Fruit fly (Drosophila melanogaster) whole organism, pupa: ENCODE results near the gene prage.

ENCODE experiments used
- CG10348 ChIP-seq: fragments of 200-800 bp; sonication (Bioruptor generic); IDR thresholded peaks from 2 replicates; pipeline ENCODE4 v1.3.6; 2022; ENCODE audit warnings: missing biosample characterization, missing genetic modification characterization
- CG12605 ChIP-seq: fragments of 200-800 bp; sonication (Bioruptor generic); IDR thresholded peaks from 2 replicates; pipeline ENCODE4 v1.3.6; 2022; ENCODE audit warnings: missing biosample characterization, missing genetic modification characterization
- CG13204 ChIP-seq: fragments of 200-800 bp; sonication (Bioruptor generic); optimal IDR thresholded peaks from 2 replicates; lab custom pipeline; 2018; ENCODE audit warnings: missing biosample characterization, mild to moderate bottlenecking, missing genetic modification characterization, moderate library complexity
- CG14655 ChIP-seq: fragments of 200-800 bp; sonication (Bioruptor generic); optimal IDR thresholded peaks from 3 replicates; lab custom pipeline; 2017; ENCODE audit warnings: mild to moderate bottlenecking, missing biosample characterization, missing genetic modification reagents, missing genetic modification characterization
- CG15710 ChIP-seq: fragments of 200-800 bp; sonication (Bioruptor generic); optimal IDR thresholded peaks from 2 replicates; lab custom pipeline; 2018; ENCODE audit warnings: missing biosample characterization, mild to moderate bottlenecking, missing genetic modification characterization, moderate library complexity
- CG17806 ChIP-seq: fragments of 200-800 bp; sonication (Bioruptor generic); optimal IDR thresholded peaks from 2 replicates; lab custom pipeline; 2018; ENCODE audit warnings: missing biosample characterization, mild to moderate bottlenecking, missing genetic modification characterization, moderate library complexity
- CG32121 ChIP-seq: fragments of 200-800 bp; sonication (Bioruptor generic); IDR thresholded peaks from 2 replicates; pipeline ENCODE4 v1.3.6; 2022; ENCODE audit warnings: missing biosample characterization, missing genetic modification characterization
- CG34367 ChIP-seq: fragments of 200-800 bp; sonication (Bioruptor generic); optimal IDR thresholded peaks from 2 replicates; lab custom pipeline; 2018; ENCODE audit warnings: missing biosample characterization, mild to moderate bottlenecking, missing genetic modification characterization
- CG4496 ChIP-seq: fragments of 200-800 bp; sonication (Bioruptor generic); IDR thresholded peaks from 3 replicates; pipeline ENCODE4 v1.3.6; 2022; ENCODE audit warnings: missing biosample characterization, missing genetic modification characterization
- CG8159 ChIP-seq: fragments of 200-800 bp; sonication (Bioruptor generic); optimal IDR thresholded peaks from 3 replicates; lab custom pipeline; 2018; ENCODE audit warnings: missing biosample characterization, mild to moderate bottlenecking, missing genetic modification characterization, moderate library complexity
- CG8301 ChIP-seq: fragments of 200-800 bp; sonication (Bioruptor generic); optimal IDR thresholded peaks from 2 replicates; lab custom pipeline; 2018; ENCODE audit warnings: missing biosample characterization, mild to moderate bottlenecking, missing genetic modification characterization
- CG9948 ChIP-seq: fragments of 200-800 bp; sonication (Bioruptor generic); optimal IDR thresholded peaks from 2 replicates; lab custom pipeline; 2018; ENCODE audit warnings: missing biosample characterization, mild to moderate bottlenecking, missing genetic modification characterization, moderate library complexity
- D1 ChIP-seq: fragments of 200-800 bp; sonication (Bioruptor generic); optimal IDR thresholded peaks from 2 replicates; lab custom pipeline; 2018; ENCODE audit warnings: missing biosample characterization, mild to moderate bottlenecking, missing genetic modification characterization, moderate library complexity
- EcR ChIP-seq: fragments of 200-800 bp; sonication (Bioruptor generic); optimal IDR thresholded peaks from 3 replicates; lab custom pipeline; 2019; ENCODE audit warnings: missing biosample characterization, missing genetic modification characterization, mild to moderate bottlenecking, moderate library complexity, missing genetic modification reagents
- Ets98B ChIP-seq: fragments of 200-800 bp; sonication (Bioruptor generic); IDR thresholded peaks from 2 replicates; pipeline ENCODE4 v1.3.6; 2022; ENCODE audit warnings: missing biosample characterization, missing genetic modification characterization
- Pif1A ChIP-seq: fragments of 200-800 bp; sonication (Bioruptor generic); optimal IDR thresholded peaks from 3 replicates; lab custom pipeline; 2016; ENCODE audit warnings: missing biosample characterization, missing genetic modification characterization
- Pif1B ChIP-seq: fragments of 200-800 bp; sonication (Bioruptor generic); optimal IDR thresholded peaks from 3 replicates; lab custom pipeline; 2016; ENCODE audit warnings: missing biosample characterization, missing genetic modification characterization
- Snoo ChIP-seq: fragments of 200-800 bp; sonication (Bioruptor generic); optimal IDR thresholded peaks from 3 replicates; lab custom pipeline; 2017; ENCODE audit warnings: missing biosample characterization, mild to moderate bottlenecking, missing genetic modification characterization, inconsistent platforms
- fd96Ca ChIP-seq: fragments of 200-800 bp; sonication (Bioruptor generic); IDR thresholded peaks from 3 replicates; pipeline ENCODE4 v1.3.6; 2022; ENCODE audit warnings: missing biosample characterization, missing genetic modification characterization
- gl ChIP-seq: fragments of 200-800 bp; sonication (Bioruptor generic); optimal IDR thresholded peaks from 2 replicates; lab custom pipeline; 2018; ENCODE audit warnings: missing biosample characterization, mild to moderate bottlenecking, missing genetic modification characterization
- rn ChIP-seq: fragments of 200-800 bp; sonication (Bioruptor generic); IDR thresholded peaks from 2 replicates; pipeline ENCODE4 v1.3.6; 2022; ENCODE audit warnings: missing biosample characterization, missing genetic modification characterization

prage gene

DNA sequence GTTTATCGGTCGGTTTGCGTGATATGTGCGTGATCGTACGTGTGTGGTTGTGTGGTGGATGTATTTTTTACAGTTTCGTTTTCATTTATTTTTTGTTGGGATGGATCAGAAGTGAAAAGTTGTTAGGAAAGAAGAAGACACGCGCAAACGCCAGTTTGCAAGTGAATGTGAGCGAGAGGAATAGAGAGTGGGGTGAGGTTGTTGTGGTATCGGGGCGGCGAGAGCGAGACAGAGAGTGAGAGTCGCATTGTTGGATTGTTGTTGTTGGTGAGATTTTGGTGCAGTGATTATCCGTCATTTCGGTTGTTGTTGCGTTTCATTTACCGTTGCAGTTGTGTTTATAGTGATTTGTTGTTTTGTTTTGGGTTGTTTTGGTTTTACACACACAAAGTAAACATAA is 120.0 kb downstream of the prage start:
- TF ChIP-seq EcR (no peak), fd96Ca (no peak), CG13204 (GFP tag; lab: Kevin White, UChicago) (no peak), Snoo (tag; lab: Kevin White, UChicago) (no peak), CG32121 (GFP tag; lab: Robert Waterston, UW) (no peak), CG8301 (tag; lab: Kevin White, UChicago) (no peak), CG8159 (tag; lab: Kevin White, UChicago) (no peak), D1 (tag; lab: Kevin White, UChicago) (no peak), CG9948 (tag; lab: Kevin White, UChicago) (no peak), CG14655 (GFP tag; lab: Kevin White, UChicago) (no peak), CG15710 (tag; lab: Kevin White, UChicago) (no peak), CG10348 (GFP tag; lab: Robert Waterston, UW) (no peak), rn (no peak), CG34367 (no peak), CG4496 (no peak), CG17806 (no peak)

DNA sequence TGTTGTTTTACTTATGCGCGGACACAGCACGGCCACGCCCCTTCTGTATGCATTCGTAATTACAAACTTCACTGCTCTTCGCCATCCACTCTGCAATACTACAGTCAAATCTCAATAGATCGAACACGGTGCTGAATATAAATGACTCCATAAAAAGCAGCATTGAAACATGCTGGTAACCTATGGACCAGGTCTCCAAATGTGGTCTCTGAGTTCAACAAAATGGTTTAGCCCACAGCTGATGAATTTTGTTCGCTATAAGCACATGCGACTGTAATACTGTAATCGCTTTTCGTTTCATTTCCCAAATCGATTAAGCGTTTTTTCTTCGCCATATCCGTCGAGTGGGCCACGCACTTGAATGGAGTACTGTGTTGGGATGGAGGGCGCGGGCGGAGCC is 123.9 kb downstream of the prage start:
- TF ChIP-seq rn (no peak), CG10348 (GFP tag; lab: Robert Waterston, UW) (no peak), CG4496 (peak; percentile 73; the same call in 2 of the 3 replicates), CG32121 (GFP tag; lab: Robert Waterston, UW) (peak; percentile 27; the same call in 1 of the 2 replicates), CG9948 (tag; lab: Kevin White, UChicago) (peak; percentile 33), CG14655 (GFP tag; lab: Kevin White, UChicago) (no peak), EcR (no peak), Ets98B (GFP tag; lab: Robert Waterston, UW) (peak; percentile 48; the same call in 1 of the 2 replicates), CG34367 (peak; percentile 16), CG8159 (tag; lab: Kevin White, UChicago) (peak; percentile 58), D1 (tag; lab: Kevin White, UChicago) (no peak), fd96Ca (peak; percentile 60; the same call in 1 of the 3 replicates), Pif1B (GFP tag; lab: Kevin White, UChicago) (no peak), gl (tag; lab: Kevin White, UChicago) (peak; percentile 16), Pif1A (no peak), CG15710 (tag; lab: Kevin White, UChicago) (peak; percentile 66), CG12605 (GFP tag; lab: Robert Waterston, UW) (no peak), Snoo (tag; lab: Kevin White, UChicago) (peak; percentile 48), CG8301 (tag; lab: Kevin White, UChicago) (peak; percentile 30), CG13204 (GFP tag; lab: Kevin White, UChicago) (no peak), CG17806 (peak; percentile 39)

DNA sequence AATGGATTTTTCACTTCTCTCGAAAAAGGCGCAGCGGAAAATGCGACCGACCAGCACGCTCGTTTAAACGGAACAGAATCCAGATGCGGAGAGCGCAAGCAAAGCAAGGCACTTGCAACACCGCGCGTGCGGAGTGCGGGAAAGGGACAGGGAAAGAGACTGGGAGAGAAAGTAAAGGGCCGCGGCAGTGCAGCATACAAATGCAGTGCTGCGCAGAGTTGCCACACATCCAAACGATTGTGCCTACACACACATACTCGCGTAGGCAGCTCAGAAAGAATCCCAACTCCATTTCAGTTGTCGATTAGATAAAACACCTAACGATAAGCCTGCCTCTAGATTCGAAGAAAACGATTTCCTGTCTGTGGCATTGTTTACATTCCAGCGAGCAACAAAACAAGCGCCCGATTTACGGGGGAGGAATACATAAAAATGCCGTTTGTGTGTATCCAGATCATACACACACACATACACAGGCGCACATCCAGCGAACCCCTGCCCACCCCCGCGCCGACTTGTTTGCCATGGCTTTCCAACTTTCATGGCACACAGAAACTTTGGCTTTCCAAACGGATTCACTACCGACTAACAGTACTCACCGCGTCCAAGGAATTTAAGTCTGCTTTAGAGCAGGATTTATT is 126.0 kb downstream of the prage start:
- TF ChIP-seq CG14655 (GFP tag; lab: Kevin White, UChicago) (no peak), Ets98B (GFP tag; lab: Robert Waterston, UW) (peak; percentile 21; the same call in 1 of the 2 replicates), rn (no peak), Pif1B (GFP tag; lab: Kevin White, UChicago) (peak; percentile 31), CG13204 (GFP tag; lab: Kevin White, UChicago) (peak; percentile 62)

DNA sequence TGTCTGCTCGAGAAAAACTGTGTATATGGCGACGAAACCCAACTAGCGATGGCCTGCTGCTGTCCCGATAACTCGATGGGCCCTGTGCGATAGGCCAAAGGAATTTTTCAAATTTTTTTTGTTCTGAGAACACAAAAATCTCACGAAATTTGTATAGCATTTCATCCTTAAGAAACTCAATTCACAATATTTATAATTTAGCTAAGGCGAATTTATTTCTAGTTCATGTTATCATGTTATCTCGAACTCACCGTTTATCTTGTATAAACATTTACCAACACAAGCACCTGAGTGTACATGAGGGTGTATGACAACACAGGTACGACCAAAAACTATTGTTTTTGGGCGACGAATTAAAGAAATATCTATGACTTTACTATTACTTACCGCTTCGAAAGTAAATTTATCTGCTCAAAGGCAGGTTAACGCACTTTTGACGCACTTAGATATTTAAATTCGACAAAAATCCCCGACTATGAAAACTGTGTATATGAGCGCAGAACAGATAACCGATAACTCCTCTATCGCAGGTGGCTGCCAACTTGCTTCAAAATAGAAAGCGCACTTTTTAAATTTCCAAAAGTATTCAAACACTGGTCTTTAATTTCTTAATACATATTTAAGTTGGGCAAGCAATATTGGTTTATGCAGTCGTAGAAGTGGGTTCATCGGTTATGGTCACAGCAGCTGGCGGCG is 126.8 kb downstream of the prage start, which contains the start of gene arm:
arm (minus strand) TSS at position 524 of the 696 bp plus-strand sequence.
- peak; percentile 12 for TF ChIP-seq CG8159 (tag; lab: Kevin White, UChicago)
- no peak for TF ChIP-seq CG8301 (tag; lab: Kevin White, UChicago)

DNA sequence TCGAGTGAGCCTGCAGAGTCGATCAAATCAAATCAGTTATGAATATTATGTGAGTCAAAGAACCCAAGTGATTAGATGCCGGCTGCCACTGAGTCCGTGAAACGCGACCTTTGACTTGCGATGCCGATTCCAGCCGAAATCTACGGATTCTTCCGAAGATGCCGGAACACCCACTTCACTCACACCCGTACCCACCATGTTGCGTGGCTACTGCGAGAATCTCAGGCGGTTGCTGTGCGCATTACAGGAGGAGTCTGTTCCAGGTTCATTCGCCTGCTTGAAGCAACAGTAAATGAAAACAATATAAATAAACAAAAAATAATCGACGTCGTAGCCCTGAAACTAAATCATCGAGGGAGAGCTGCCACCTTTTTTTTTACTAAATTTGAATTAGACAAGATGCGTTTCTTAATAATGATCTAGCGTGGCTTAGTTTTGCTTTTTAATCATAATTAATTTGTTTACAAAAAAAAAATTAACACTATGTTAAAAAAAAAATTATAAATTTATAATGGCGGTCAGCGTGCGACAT is 128.2 kb downstream of the prage start, which contains the start of gene Ldaf1:
Ldaf1 (minus strand) TSS at position 307 of the 532 bp plus-strand sequence.
- TF ChIP-seq EcR: peak; percentile 39
- no peak for TF ChIP-seq CG14655 (GFP tag; lab: Kevin White, UChicago)
- no peak for TF ChIP-seq D1 (tag; lab: Kevin White, UChicago)
- no peak for TF ChIP-seq CG15710 (tag; lab: Kevin White, UChicago)
- TF ChIP-seq, all 21 proteins: peak for 1

DNA sequence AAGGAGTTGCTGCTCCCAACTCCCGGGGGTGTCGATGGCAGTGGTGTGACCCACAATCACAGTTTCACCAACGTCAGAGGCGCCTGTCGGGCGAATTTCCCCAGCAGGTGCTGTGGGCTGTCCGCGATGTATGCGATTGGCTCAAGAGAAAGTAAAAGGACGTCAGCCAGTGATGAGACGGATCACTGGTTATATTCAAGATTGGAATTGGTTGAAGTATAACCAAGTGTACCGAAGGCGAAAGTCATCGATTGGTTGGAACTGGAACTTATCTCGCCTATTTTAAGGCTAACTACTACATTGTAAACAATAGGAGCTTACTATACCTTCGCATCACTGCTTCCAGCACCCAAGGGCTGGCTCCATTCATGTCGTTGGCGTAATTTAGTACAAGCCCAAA is 129.6 kb downstream of the prage start, which contains the start of gene CG32801:
CG32801 (minus strand) TSS at position 101 of the 400 bp plus-strand sequence.
- TF ChIP-seq CG4496 (no peak), CG8301 (tag; lab: Kevin White, UChicago) (no peak), Pif1B (GFP tag; lab: Kevin White, UChicago) (no peak), CG10348 (GFP tag; lab: Robert Waterston, UW) (no peak), Pif1A (no peak), CG14655 (GFP tag; lab: Kevin White, UChicago) (no peak), CG8159 (tag; lab: Kevin White, UChicago) (no peak), D1 (tag; lab: Kevin White, UChicago) (no peak), Ets98B (GFP tag; lab: Robert Waterston, UW) (no peak), Snoo (tag; lab: Kevin White, UChicago) (no peak)
